Fruit fly (Drosophila melanogaster) S2 (cell line): Measurements from ENCODE around the gene kek5.

ENCODE experiments used
- CG8478 ChIP-seq: fragments of >200 bp; optimal IDR thresholded peaks from 2 replicates; lab custom pipeline; 2018
- CTCF ChIP-seq, 2 experiments: fragments of >200 bp; optimal IDR thresholded peaks; 2 replicates each; lab custom pipeline; 2018

DNA sequence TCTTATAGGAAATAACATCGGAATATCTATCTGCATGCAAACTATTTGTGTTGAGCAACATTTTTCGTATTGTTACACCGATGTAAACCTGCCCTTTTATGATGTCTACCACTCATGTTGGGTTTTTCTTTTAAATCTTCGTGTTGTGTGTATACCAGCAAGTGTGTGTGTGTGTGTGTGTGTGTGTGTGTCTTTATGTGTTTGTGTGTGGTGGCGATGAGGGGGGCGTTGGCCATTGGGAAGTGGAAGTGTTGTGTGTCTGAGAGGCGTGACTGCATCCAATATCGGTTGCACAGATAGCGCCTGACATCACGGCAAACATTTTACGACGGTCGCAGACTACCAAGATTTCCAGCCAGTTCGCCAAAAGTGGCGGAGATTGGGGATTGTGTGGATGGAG is 47.6 kb downstream of the kek5 start:
- no peak for TF ChIP-seq CTCF (optimal IDR thresholded peaks at IDR 0.05; lab: Kevin White, UChicago)
- no peak for TF ChIP-seq CG8478 (lab: Kevin White, UChicago)
